Worm (Caenorhabditis elegans) whole organism, young adult: ENCODE measurements around the gene F32D8.12.
A peak's percentile ranks its signal among the peaks of the same experiment; 100 is the strongest.

Experiments
- B0019.2 ChIP-seq: fragments of 200-800 bp; sonication (Bioruptor generic); conservative IDR thresholded peaks from 2 replicates; pipeline ENCODE4 v1.3.6; 2022; ENCODE audit warnings: missing genetic modification reagents, missing genetic modification characterization, missing compliant biosample characterization
- B0261.1 ChIP-seq: sonication (generic microtip); optimal IDR thresholded peaks from 2 replicates; lab custom pipeline; 2016; ENCODE audit warnings: mild to moderate bottlenecking, missing genetic modification characterization, moderate library complexity, missing compliant biosample characterization
- B0336.3 ChIP-seq: fragments of 200-800 bp; sonication (Bioruptor generic); IDR thresholded peaks from 2 replicates; pipeline ENCODE4 v1.3.6; 2022; ENCODE audit warnings: missing genetic modification characterization, missing compliant biosample characterization
- C06A6.2 ChIP-seq: fragments of 200-800 bp; sonication (Bioruptor generic); conservative IDR thresholded peaks from 2 replicates; pipeline ENCODE4 v1.3.6; 2022; ENCODE audit warnings: missing genetic modification characterization, missing compliant biosample characterization
- C17E4.6 ChIP-seq: fragments of 200-800 bp; sonication (Bioruptor generic); IDR thresholded peaks from 2 replicates; pipeline ENCODE4 v1.3.6; 2022; ENCODE audit warnings: missing genetic modification reagents, missing genetic modification characterization, missing compliant biosample characterization
- F10E7.11 ChIP-seq: sonication (generic microtip); optimal IDR thresholded peaks from 2 replicates; lab custom pipeline; 2017; ENCODE audit warnings: mild to moderate bottlenecking, missing genetic modification characterization, moderate library complexity, missing compliant biosample characterization
- F22D6.2 ChIP-seq: sonication (generic microtip); optimal IDR thresholded peaks from 2 replicates; lab custom pipeline; 2016; ENCODE audit warnings: mild to moderate bottlenecking, missing genetic modification characterization, missing compliant biosample characterization
- F55B11.4 ChIP-seq: sonication (generic microtip); optimal IDR thresholded peaks from 2 replicates; lab custom pipeline; 2016; ENCODE audit warnings: missing compliant biosample characterization, missing genetic modification characterization, borderline replicate concordance; ENCODE audit not compliant: insufficient read depth
- K12H6.12 ChIP-seq: fragments of 200-800 bp; sonication (Bioruptor generic); optimal IDR thresholded peaks from 2 replicates; lab custom pipeline; 2018; ENCODE audit warnings: mild to moderate bottlenecking, missing genetic modification characterization, missing compliant biosample characterization
- T26A5.8 ChIP-seq: sonication (generic microtip); optimal IDR thresholded peaks from 2 replicates; lab custom pipeline; 2016; ENCODE audit warnings: missing genetic modification characterization, missing compliant biosample characterization
- ZK185.1 ChIP-seq: sonication (generic microtip); optimal IDR thresholded peaks from 2 replicates; lab custom pipeline; 2016; ENCODE audit warnings: mild to moderate bottlenecking, missing genetic modification characterization, missing compliant biosample characterization; ENCODE audit not compliant: poor library complexity, severe bottlenecking
- athp-1 ChIP-seq: sonication (generic microtip); optimal IDR thresholded peaks from 2 replicates; lab custom pipeline; 2017; ENCODE audit warnings: mild to moderate bottlenecking, missing genetic modification characterization, missing compliant biosample characterization
- ccch-3 ChIP-seq: fragments of 200-800 bp; sonication (Bioruptor generic); optimal IDR thresholded peaks from 2 replicates; lab custom pipeline; 2018; ENCODE audit warnings: mild to moderate bottlenecking, missing genetic modification characterization, missing compliant biosample characterization
- cebp-1 ChIP-seq, 2 experiments: fragments of 200-800 bp in 1 of 2; sonication (Bioruptor generic) in 1 of 2; sonication (generic microtip) in 1 of 2; IDR thresholded peaks in 1 of 2; optimal IDR thresholded peaks in 1 of 2; 2 replicates each; pipeline versions ENCODE4 v1.3.6 to Lab custom; 2017 to 2022; ENCODE audit warnings: missing compliant biosample characterization in 2 of 2, missing genetic modification characterization in 2 of 2, mild to moderate bottlenecking in 1 of 2, missing genetic modification reagents in 1 of 2, moderate library complexity in 1 of 2
- ceh-40 ChIP-seq: fragments of 200-800 bp; sonication (Bioruptor generic); IDR thresholded peaks from 2 replicates; pipeline ENCODE4 v1.3.6; 2022; ENCODE audit warnings: missing genetic modification characterization, missing compliant biosample characterization
- ceh-79 ChIP-seq: sonication (generic microtip); optimal IDR thresholded peaks from 2 replicates; lab custom pipeline; 2017; ENCODE audit warnings: mild to moderate bottlenecking, missing genetic modification characterization, missing compliant biosample characterization
- dox-1 ChIP-seq: fragments of 200-800 bp; sonication (Bioruptor generic); IDR thresholded peaks from 2 replicates; pipeline ENCODE4 v1.3.6; 2022; ENCODE audit warnings: missing genetic modification reagents, missing genetic modification characterization, missing compliant biosample characterization
- dpff-1 ChIP-seq: sonication (generic microtip); optimal IDR thresholded peaks from 2 replicates; lab custom pipeline; 2017; ENCODE audit warnings: mild to moderate bottlenecking, missing genetic modification characterization, missing compliant biosample characterization
- dpl-1 ChIP-seq: fragments of 150-350 bp; optimal IDR thresholded peaks from 2 replicates; lab custom pipeline; 2014; ENCODE audit warnings: missing biosample characterization, missing genetic modification reagents, missing genetic modification characterization
- egl-18 ChIP-seq: fragments of 200-800 bp; sonication (Bioruptor generic); IDR thresholded peaks from 2 replicates; pipeline ENCODE4 v1.3.6; 2022; ENCODE audit warnings: missing genetic modification reagents, missing genetic modification characterization, missing compliant biosample characterization
- egl-44 ChIP-seq: fragments of 200-800 bp; sonication (Bioruptor generic); IDR thresholded peaks from 2 replicates; pipeline ENCODE4 v1.3.6; 2022; ENCODE audit warnings: missing genetic modification reagents, missing genetic modification characterization, missing compliant biosample characterization
- hlh-12 ChIP-seq: sonication (generic microtip); optimal IDR thresholded peaks from 2 replicates; lab custom pipeline; 2016; ENCODE audit warnings: missing genetic modification characterization, missing compliant biosample characterization
- hmg-1.2 ChIP-seq: fragments of 200-800 bp; sonication (Bioruptor generic); IDR thresholded peaks from 2 replicates; pipeline ENCODE4 v1.3.6; 2022; ENCODE audit warnings: missing genetic modification reagents, missing genetic modification characterization, missing compliant biosample characterization
- lin-35 ChIP-seq, 3 experiments: fragments of 150-350 bp in 2 of 3; sonication (generic microtip) in 1 of 3; optimal IDR thresholded peaks; 2 replicates each; lab custom pipeline; 2014 to 2018; ENCODE audit warnings: missing biosample characterization in 3 of 3, missing genetic modification characterization in 3 of 3, missing genetic modification reagents in 3 of 3
- lin-40 ChIP-seq: sonication (generic microtip); optimal IDR thresholded peaks from 2 replicates; lab custom pipeline; 2016; ENCODE audit warnings: missing genetic modification characterization, mild to moderate bottlenecking, missing compliant biosample characterization, missing genotype, missing genetic modification reagents
- lir-1 ChIP-seq: fragments of 200-800 bp; sonication (Bioruptor generic); conservative IDR thresholded peaks from 2 replicates; pipeline ENCODE4 v1.3.6; 2022; ENCODE audit warnings: missing genetic modification reagents, missing genetic modification characterization, missing compliant biosample characterization
- lsl-1 ChIP-seq: fragments of 200-800 bp; sonication (Bioruptor generic); optimal IDR thresholded peaks from 2 replicates; lab custom pipeline; 2018; ENCODE audit warnings: mild to moderate bottlenecking, missing genetic modification characterization, moderate library complexity, missing compliant biosample characterization
- madf-3 ChIP-seq: fragments of 200-800 bp; sonication (Bioruptor generic); IDR thresholded peaks from 2 replicates; pipeline ENCODE4 v1.3.6; 2022; ENCODE audit warnings: missing genetic modification reagents, missing genetic modification characterization, missing compliant biosample characterization
- mes-4 ChIP-seq: sonication (generic microtip); optimal IDR thresholded peaks from 2 replicates; lab custom pipeline; 2016; ENCODE audit warnings: missing genotype, missing genetic modification characterization, missing compliant biosample characterization
- mxl-1 ChIP-seq: sonication (generic microtip); optimal IDR thresholded peaks from 2 replicates; lab custom pipeline; 2016; ENCODE audit warnings: missing genetic modification characterization, missing compliant biosample characterization
- nfya-1 ChIP-seq: sonication (generic microtip); optimal IDR thresholded peaks from 2 replicates; lab custom pipeline; 2017; ENCODE audit warnings: antibody characterized with exemption, missing compliant biosample characterization, missing genetic modification characterization, borderline replicate concordance; ENCODE audit not compliant: insufficient read depth
- nfya-2 ChIP-seq: fragments of 200-800 bp; sonication (Bioruptor generic); IDR thresholded peaks from 2 replicates; pipeline ENCODE4 v1.3.6; 2022; ENCODE audit warnings: missing genetic modification reagents, missing genetic modification characterization, missing compliant biosample characterization
- nfyb-1 ChIP-seq: fragments of 200-800 bp; sonication (Bioruptor generic); IDR thresholded peaks from 2 replicates; pipeline ENCODE4 v1.3.6; 2022; ENCODE audit warnings: missing genetic modification reagents, missing genetic modification characterization, missing compliant biosample characterization
- nhr-120 ChIP-seq: fragments of 200-800 bp; sonication (Bioruptor generic); IDR thresholded peaks from 2 replicates; pipeline ENCODE4 v1.3.6; 2022; ENCODE audit warnings: missing genetic modification characterization, missing compliant biosample characterization
- nhr-80 ChIP-seq: sonication (generic microtip); optimal IDR thresholded peaks from 2 replicates; lab custom pipeline; 2016; ENCODE audit warnings: missing genetic modification characterization, missing compliant biosample characterization
- pbrm-1 ChIP-seq: fragments of 200-800 bp; sonication (Bioruptor generic); IDR thresholded peaks from 2 replicates; pipeline ENCODE4 v1.3.6; 2022; ENCODE audit warnings: missing genetic modification reagents, missing genetic modification characterization, missing compliant biosample characterization
- sdz-38 ChIP-seq: sonication (generic microtip); optimal IDR thresholded peaks from 2 replicates; lab custom pipeline; 2016; ENCODE audit warnings: missing genotype, missing genetic modification characterization, missing compliant biosample characterization
- sea-2 ChIP-seq: fragments of 200-800 bp; sonication (Bioruptor generic); IDR thresholded peaks from 2 replicates; pipeline ENCODE4 v1.3.6; 2022; ENCODE audit warnings: missing genetic modification characterization, missing compliant biosample characterization
- sptf-2 ChIP-seq: fragments of 200-800 bp; sonication (Bioruptor generic); optimal IDR thresholded peaks from 2 replicates; lab custom pipeline; 2018; ENCODE audit warnings: mild to moderate bottlenecking, missing genetic modification characterization, missing compliant biosample characterization
- tbp1 ChIP-seq: fragments of 200-800 bp; sonication (Bioruptor generic); optimal IDR thresholded peaks from 2 replicates; lab custom pipeline; 2018; ENCODE audit warnings: mild to moderate bottlenecking, missing genetic modification characterization, missing compliant biosample characterization
- zim-3 ChIP-seq: sonication (generic microtip); optimal IDR thresholded peaks from 2 replicates; lab custom pipeline; 2017; ENCODE audit warnings: mild to moderate bottlenecking, missing genetic modification characterization, moderate library complexity, missing compliant biosample characterization
- ztf-26 ChIP-seq: sonication (generic microtip); optimal IDR thresholded peaks from 2 replicates; lab custom pipeline; 2017; ENCODE audit warnings: missing genetic modification characterization, missing compliant biosample characterization

Gene F32D8.12

DNA sequence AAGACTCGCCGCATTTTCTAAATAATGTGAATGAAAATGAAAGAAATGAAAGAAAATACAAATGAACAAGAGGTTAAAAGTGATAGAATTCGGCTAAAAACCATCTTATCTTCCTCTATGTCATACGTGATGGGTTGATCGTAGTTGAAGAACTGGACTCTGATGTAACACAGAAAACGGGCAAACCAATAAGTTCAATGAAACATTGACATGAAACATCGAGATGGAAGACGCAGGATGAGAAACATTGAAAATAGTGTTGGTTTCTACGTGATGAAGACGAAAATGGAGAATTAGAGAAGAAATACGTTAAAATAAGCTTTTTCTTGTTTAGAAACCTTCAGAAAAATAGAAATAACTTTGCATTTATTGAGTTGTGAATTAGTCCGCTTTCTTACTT is at the start of gene F32D8.12:
F32D8.12 (minus strand) TSS at position 48 of the 400 bp plus-strand sequence.
- TF ChIP-seq sptf-2 (GFP tag; lab: Kevin White, UChicago) (no peak), ccch-3 (GFP tag; lab: Kevin White, UChicago) (no peak), egl-44 (GFP tag; lab: Robert Waterston, UW) (no peak), athp-1 (no peak), C17E4.6 (no peak), C06A6.2 (GFP tag; lab: Robert Waterston, UW) (no peak), ztf-26 (tag; lab: Kevin White, UChicago) (peak; percentile 10), lin-40 (peak; percentile 10), mxl-1 (tag; lab: Kevin White, UChicago) (no peak), lir-1 (GFP tag; lab: Robert Waterston, UW) (no peak), dpff-1 (no peak), hmg-1.2 (GFP tag; lab: Robert Waterston, UW) (peak; percentile 96), lsl-1 (GFP tag; lab: Kevin White, UChicago) (no peak), F10E7.11 (tag; lab: Kevin White, UChicago) (no peak), madf-3 (GFP tag; lab: Robert Waterston, UW) (no peak), F55B11.4 (tag; lab: Kevin White, UChicago) (no peak), nhr-120 (GFP tag; lab: Robert Waterston, UW) (no peak), dox-1 (no peak), nfya-1 (tag; lab: Kevin White, UChicago) (no peak), nfyb-1 (GFP tag; lab: Robert Waterston, UW) (no peak), sea-2 (no peak), zim-3 (tag; lab: Kevin White, UChicago) (no peak), hlh-12 (tag; lab: Kevin White, UChicago) (no peak), T26A5.8 (tag; lab: Kevin White, UChicago) (no peak), sdz-38 (tag; lab: Kevin White, UChicago) (no peak), egl-18 (GFP tag; lab: Robert Waterston, UW) (no peak), ZK185.1 (tag; lab: Kevin White, UChicago) (peak; percentile 9), cebp-1 (GFP tag; IDR thresholded peaks at IDR 0.05; lab: Robert Waterston, UW) (no peak), cebp-1 (tag; optimal IDR thresholded peaks at IDR 0.05; lab: Kevin White, UChicago) (peak; percentile 38), K12H6.12 (tag; lab: Kevin White, UChicago) (no peak), B0261.1 (tag; lab: Kevin White, UChicago) (no peak), nhr-80 (tag; lab: Kevin White, UChicago) (peak; percentile 22), ceh-40 (GFP tag; lab: Robert Waterston, UW) (no peak), tbp1 (GFP tag; lab: Kevin White, UChicago) (no peak), F22D6.2 (tag; lab: Kevin White, UChicago) (no peak), dpl-1 (no peak), pbrm-1 (no peak), B0019.2 (GFP tag; lab: Robert Waterston, UW) (no peak), mes-4 (tag; lab: Kevin White, UChicago) (no peak), ceh-79 (tag; lab: Kevin White, UChicago) (no peak), B0336.3 (GFP tag; lab: Robert Waterston, UW) (0 out of 2 replicates have a peak, but pooled peaks have one; percentile 30), nfya-2 (GFP tag; lab: Robert Waterston, UW) (no peak), lin-35 (GFP tag; optimal IDR thresholded peaks at IDR 0.05; lab: Kevin White, UChicago) (peak in 1 of 3 experiments; percentile 36)
- TF ChIP-seq, all 124 proteins: peak for 8
